Fruit fly (Drosophila melanogaster) whole organism, wandering third instar larva: ENCODE measurements around the gene CG16779.

Experiments used
- Dfd ChIP-seq: fragments of >200 bp; optimal IDR thresholded peaks from 2 replicates; lab custom pipeline; 2017; ENCODE audit warnings: missing biosample characterization, missing genetic modification characterization
- N ChIP-seq: fragments of >200 bp; optimal IDR thresholded peaks from 2 replicates; lab custom pipeline; 2018; ENCODE audit warnings: missing biosample characterization, missing external identifiers, missing genetic modification characterization
- Sp1 ChIP-seq: fragments of 200-800 bp; sonication (Bioruptor generic); optimal IDR thresholded peaks from 3 replicates; lab custom pipeline; 2019; ENCODE audit warnings: missing biosample characterization, mild to moderate bottlenecking, missing genetic modification characterization, moderate library complexity
- dsf ChIP-seq: sonication (Bioruptor generic); optimal IDR thresholded peaks from 2 replicates; lab custom pipeline; 2016; ENCODE audit warnings: missing biosample characterization, missing genetic modification characterization, borderline replicate concordance
- psq ChIP-seq: fragments of 200-800 bp; sonication (Bioruptor generic); optimal IDR thresholded peaks from 3 replicates; lab custom pipeline; 2017; ENCODE audit warnings: missing biosample characterization, mild to moderate bottlenecking, missing genetic modification characterization, moderate library complexity

dm6 chr3R:9436358-9436972 is 57.0 kb downstream of the CG16779 start:
- TF ChIP-seq psq (GFP tag; lab: Kevin White, UChicago) (peak; percentile 31), dsf (GFP tag; lab: Kevin White, UChicago) (no peak), Sp1 (GFP tag; lab: Kevin White, UChicago) (no peak), Dfd (GFP tag; lab: Kevin White, UChicago) (no peak), N (no peak)
